Worm (Caenorhabditis elegans): ENCODE data around the gene K01A12.4.

DNA sequence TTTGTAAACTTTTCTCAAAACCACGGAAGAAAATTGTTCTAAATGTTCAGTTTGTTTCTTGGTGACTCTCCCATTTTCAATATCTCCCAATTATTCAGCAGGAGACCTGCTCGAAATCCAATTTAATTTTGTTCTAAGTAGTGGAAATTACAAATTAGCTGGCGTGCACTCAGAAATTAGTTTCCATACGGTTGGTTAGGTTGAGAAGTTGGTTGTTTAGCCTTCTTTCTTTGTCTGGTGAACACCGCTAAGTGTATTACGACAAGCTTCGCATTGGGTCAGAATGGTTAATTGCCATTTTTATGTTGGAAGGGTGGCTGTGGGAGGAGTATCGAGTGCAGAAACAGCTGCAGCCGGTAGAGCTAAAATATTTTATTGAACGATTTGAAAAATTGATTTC is 37.9 kb downstream of the K01A12.4 start:
- TF ChIP-seq ztf-29 (GFP tag; IDR thresholded peaks at IDR 0.05) (no peak), med-1 (GFP tag; optimal IDR thresholded peaks at IDR 0.05; ENCODE audit: insufficient read depth) (no peak), cog-1 (tag; optimal IDR thresholded peaks at IDR 0.05) (no peak), T22C8.4 (GFP tag; IDR thresholded peaks at IDR 0.05) (no peak), ztf-23 (GFP tag; IDR thresholded peaks at IDR 0.05) (no peak), tab-1 (GFP tag; IDR thresholded peaks at IDR 0.05) (no peak), flt-1 (GFP tag; IDR thresholded peaks at IDR 0.05) (no peak), ref-1 (GFP tag; conservative IDR thresholded peaks at IDR 0.05) (no peak), klf-2 (GFP tag; conservative IDR thresholded peaks at IDR 0.05) (no peak)

Measured in whole organism, midembryonic.